Worm (Caenorhabditis elegans): ENCODE measurements around the gene T01C4.8.

The T01C4.8 gene

ce11 chrV:7163477-7164114 is 34.2 kb upstream of the T01C4.8 start, which contains the start of gene ugt-41 (continued):
- TF ChIP-seq lin-13 (GFP tag; optimal IDR thresholded peaks at IDR 0.05) (no peak), hlh-11 (tag; optimal IDR thresholded peaks at IDR 0.05) (peak; percentile 66), php-3 (GFP tag; IDR thresholded peaks at IDR 0.05) (peak; percentile 92), nhr-102 (tag; optimal IDR thresholded peaks at IDR 0.05) (peak; percentile 90), T26A8.4 (GFP tag; IDR thresholded peaks at IDR 0.05) (no peak), dmd-6 (GFP tag; IDR thresholded peaks at IDR 0.05) (peak; percentile 81), daf-16 (GFP tag; optimal IDR thresholded peaks at IDR 0.05) (no peak), daf-16 (tag; optimal IDR thresholded peaks at IDR 0.05) (peak; percentile 96), egl-43 (GFP tag; IDR thresholded peaks at IDR 0.05) (no peak), nhr-111 (GFP tag; optimal IDR thresholded peaks at IDR 0.05) (no peak), F26F4.8 (GFP tag; conservative IDR thresholded peaks at IDR 0.05) (no peak), nhr-41 (GFP tag; IDR thresholded peaks at IDR 0.05) (no peak), nhr-48 (tag; optimal IDR thresholded peaks at IDR 0.05) (peak; percentile 28), ceh-62 (tag; optimal IDR thresholded peaks at IDR 0.05) (no peak)

ce11 chrV:7159391-7159790 is 30.0 kb upstream of the T01C4.8 start, which contains the start of gene str-204:
Gene str-204, plus strand, starts transcription at chrV:7159691.
- TF ChIP-seq mdl-1 (tag; optimal IDR thresholded peaks at IDR 0.05) (no peak), madf-9 (GFP tag; conservative IDR thresholded peaks at IDR 0.05) (no peak), ceh-44 (GFP tag; IDR thresholded peaks at IDR 0.05) (no peak), egl-43 (GFP tag; IDR thresholded peaks at IDR 0.05) (no peak), lir-3 (tag; optimal IDR thresholded peaks at IDR 0.05) (no peak), lim-7 (GFP tag; IDR thresholded peaks at IDR 0.05) (no peak), nhr-11 (tag; optimal IDR thresholded peaks at IDR 0.05) (no peak), ceh-32 (tag; optimal IDR thresholded peaks at IDR 0.05; ENCODE audit: poor library complexity) (no peak), F26F4.8 (GFP tag; conservative IDR thresholded peaks at IDR 0.05) (no peak), T20F7.1 (GFP tag; optimal IDR thresholded peaks at IDR 0.05) (no peak), unc-39 (tag; optimal IDR thresholded peaks at IDR 0.05) (no peak), Y105C5A.15 (GFP tag; IDR thresholded peaks at IDR 0.05) (no peak), fos-1 (tag; optimal IDR thresholded peaks at IDR 0.05) (no peak), unc-130 (GFP tag; optimal IDR thresholded peaks at IDR 0.05) (no peak)

- TF ChIP-seq hif-1 (tag; optimal IDR thresholded peaks at IDR 0.05), result no peak
- TF ChIP-seq dve-1 (tag; optimal IDR thresholded peaks at IDR 0.05; ENCODE audit: insufficient read depth), result peak; percentile 16
- TF ChIP-seq daf-16 (GFP tag; optimal IDR thresholded peaks at IDR 0.05), result no peak
- peak; percentile 91 for TF ChIP-seq daf-16 (tag; optimal IDR thresholded peaks at IDR 0.05)
- TF ChIP-seq egl-27 (tag; optimal IDR thresholded peaks at IDR 0.05), result no peak
- peak; percentile 87 for TF ChIP-seq nhr-28 (tag; optimal IDR thresholded peaks at IDR 0.05)
- TF ChIP-seq F10B5.3 (tag; optimal IDR thresholded peaks at IDR 0.05), result no peak
- no peak for TF ChIP-seq F49E8.2 (tag; optimal IDR thresholded peaks at IDR 0.05; ENCODE audit: borderline replicate concordance)
- TF ChIP-seq lsy-2 (tag; optimal IDR thresholded peaks at IDR 0.05), result no peak
- peak; percentile 1 for TF ChIP-seq hlh-30 (tag; optimal IDR thresholded peaks at IDR 0.05; ENCODE audit: insufficient read depth)
- no peak for TF ChIP-seq nhr-76 (tag; optimal IDR thresholded peaks at IDR 0.05)
- no peak for TF ChIP-seq aha-1 (tag)
- TF ChIP-seq hlh-11 (tag; optimal IDR thresholded peaks at IDR 0.05), result peak; percentile 52
- TF ChIP-seq ceh-82 (tag; optimal IDR thresholded peaks at IDR 0.05), result no peak
- TF ChIP-seq unc-62 (GFP tag; optimal IDR thresholded peaks at IDR 0.05 in 1 of 2), result no peak
- no peak for TF ChIP-seq unc-62 (tag; optimal IDR thresholded peaks at IDR 0.05)
- TF ChIP-seq dmd-6 (GFP tag; IDR thresholded peaks at IDR 0.05), result peak; percentile 70
- TF ChIP-seq cey-2 (tag; optimal IDR thresholded peaks at IDR 0.05; ENCODE audit: borderline replicate concordance, insufficient read depth), result no peak
- TF ChIP-seq lin-1 (GFP tag; IDR thresholded peaks at IDR 0.05), result no peak
- no peak for TF ChIP-seq pqm-1 (tag; optimal IDR thresholded peaks at IDR 0.05)
- no peak for TF ChIP-seq nhr-6 (tag; optimal IDR thresholded peaks at IDR 0.05)
- TF ChIP-seq zfp-2 (tag; optimal IDR thresholded peaks at IDR 0.05), result no peak
- TF ChIP-seq nhr-102 (tag; optimal IDR thresholded peaks at IDR 0.05), result peak; percentile 68
- TF ChIP-seq php-3 (GFP tag; IDR thresholded peaks at IDR 0.05), result 0 out of 2 replicates have a peak, but pooled peaks have one; percentile 47
- TF ChIP-seq hmg-1.1 (GFP tag; IDR thresholded peaks at IDR 0.05), result no peak
- TF ChIP-seq lin-13 (GFP tag; optimal IDR thresholded peaks at IDR 0.05), result no peak
- TF ChIP-seq zfp-3 (GFP tag; conservative IDR thresholded peaks at IDR 0.05), result no peak
- TF ChIP-seq madf-5 (GFP tag; IDR thresholded peaks at IDR 0.05), result no peak
- peak; percentile 28 for TF ChIP-seq nhr-77 (tag; optimal IDR thresholded peaks at IDR 0.05)
Observed at ce11 chrV:7157089-7157488, 27.7 kb upstream of the T01C4.8 start, which contains the start of gene ugt-39. Gene ugt-39, plus strand, starts transcription at chrV:7157142.
